Worm (Caenorhabditis elegans): ENCODE measurements around the gene srv-34.
"Not testable (repeated sequence)": the region's sequence is repeated elsewhere in the genome, so short reads cannot be mapped to it uniquely, and the experiment has no call there.

The srv-34 gene

DNA sequence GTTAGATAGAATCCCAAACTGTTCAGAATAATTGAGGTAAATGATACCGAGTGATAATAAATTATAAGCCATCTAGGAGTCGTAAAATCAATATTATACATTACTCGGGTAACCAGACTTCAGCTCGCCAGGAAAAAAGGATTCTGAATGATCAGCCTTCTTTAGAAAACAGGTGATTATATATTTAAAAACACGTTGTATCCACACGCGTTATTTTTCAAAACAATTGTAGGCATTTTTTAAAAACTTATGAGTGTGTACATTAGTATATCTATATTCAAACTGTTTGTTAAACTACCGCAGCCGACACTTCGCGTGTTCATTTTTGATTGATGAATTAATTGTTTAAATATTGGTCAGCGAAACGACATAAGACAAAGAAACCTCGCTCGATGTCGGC, 13.7 kb upstream of the srv-34 start, which contains the start of gene sri-65:
Gene sri-65 (minus strand): TSS at position 101 of the 400 bp plus-strand sequence.
- TF ChIP-seq him-1 (tag; optimal IDR thresholded peaks at IDR 0.05) (no peak), W03F9.2 (tag; optimal IDR thresholded peaks at IDR 0.05) (no peak), dao-5 (tag; optimal IDR thresholded peaks at IDR 0.05) (no peak)

DNA sequence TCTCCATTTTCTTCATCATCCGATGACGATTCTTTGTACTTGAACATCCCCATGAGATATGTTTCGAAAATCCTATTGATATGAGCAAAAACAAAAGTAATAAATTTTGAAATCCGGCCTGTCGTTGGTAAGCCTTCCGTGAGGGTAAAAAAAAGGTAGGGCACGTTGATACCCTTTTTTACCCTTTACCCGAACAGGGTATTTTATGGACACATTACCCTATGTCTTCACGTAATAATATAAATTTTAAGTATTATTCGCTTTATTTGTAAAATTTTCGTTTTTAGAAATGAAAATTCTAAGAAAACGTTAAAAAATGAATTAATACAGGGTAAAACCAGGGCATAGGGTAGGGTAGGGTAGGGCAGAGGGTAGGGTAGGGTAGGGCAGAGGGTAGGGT, 9.2 kb upstream of the srv-34 start, which contains the start of gene F13A7.7:
Gene F13A7.7 (minus strand): TSS at position 101 of the 400 bp plus-strand sequence.
- not testable (repeated sequence) for TF ChIP-seq W03F9.2, dao-5, him-1 (tag; optimal IDR thresholded peaks at IDR 0.05)

DNA sequence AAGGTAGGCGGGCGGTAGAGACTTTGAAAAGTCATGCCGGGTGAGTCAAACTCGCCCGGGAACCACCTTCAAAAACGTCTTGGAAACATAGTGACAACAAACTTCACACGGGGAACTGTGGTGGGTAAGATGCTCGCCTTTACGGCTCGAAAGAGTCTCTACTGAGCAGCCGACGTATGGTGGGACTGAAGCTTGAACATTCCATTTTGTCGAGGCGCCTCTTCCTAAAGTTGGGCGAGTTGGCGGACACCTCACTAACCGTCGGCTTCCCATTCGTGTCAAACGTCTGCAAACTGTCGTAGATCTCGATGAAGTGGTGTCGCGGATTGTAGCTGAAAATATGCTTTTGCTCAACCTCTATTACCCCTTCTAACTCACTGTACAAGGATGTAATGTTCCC, 8.4 kb upstream of the srv-34 start:
- TF ChIP-seq him-1 (tag; optimal IDR thresholded peaks at IDR 0.05): no peak
- no peak for TF ChIP-seq dao-5 (tag; optimal IDR thresholded peaks at IDR 0.05)
- TF ChIP-seq W03F9.2 (tag; optimal IDR thresholded peaks at IDR 0.05): no peak

DNA sequence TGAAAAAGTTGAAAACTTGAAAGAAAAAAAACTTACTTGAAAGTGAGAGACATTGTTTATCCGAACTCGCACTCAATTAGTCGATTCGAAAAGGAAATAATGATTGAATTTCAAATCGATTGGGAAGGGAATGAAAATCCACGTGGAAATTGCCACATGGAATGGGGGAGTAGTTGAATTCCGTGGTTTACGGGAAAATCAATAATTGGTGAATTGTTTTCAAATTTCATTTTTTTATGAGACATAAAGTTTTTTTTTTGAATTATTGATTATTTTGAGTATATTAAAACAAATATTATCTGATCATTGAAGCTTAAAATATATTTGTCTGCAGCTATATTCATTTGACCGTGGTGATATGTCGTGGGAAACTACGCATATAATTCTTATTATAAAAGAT, 3.3 kb upstream of the srv-34 start, which contains the start of gene F13A7.1:
Gene F13A7.1 (minus strand): TSS at position 101 of the 400 bp plus-strand sequence.
- no peak for TF ChIP-seq him-1 (tag; optimal IDR thresholded peaks at IDR 0.05)
- no peak for TF ChIP-seq dao-5 (tag; optimal IDR thresholded peaks at IDR 0.05)

DNA sequence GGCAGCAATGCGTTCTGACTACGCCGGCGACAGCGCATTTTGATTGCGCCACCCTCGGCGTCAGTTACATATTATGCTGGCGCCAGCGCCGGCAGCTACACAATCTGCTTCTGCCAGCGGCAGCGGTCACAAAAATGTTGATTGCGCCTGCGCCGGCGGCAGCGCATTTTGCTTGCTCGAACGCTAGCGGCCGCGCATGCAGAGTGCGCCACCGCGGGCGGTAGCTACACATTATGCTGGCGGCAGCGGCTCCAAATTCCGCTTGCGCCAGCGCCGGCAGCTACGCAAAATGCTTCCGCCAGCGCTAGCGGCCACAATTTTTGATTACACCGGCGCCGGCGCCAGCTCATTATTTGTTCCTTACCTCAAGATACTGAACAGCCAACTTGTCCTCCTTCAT, 2.6 kb upstream of the srv-34 start:
- TF ChIP-seq him-1 (tag; optimal IDR thresholded peaks at IDR 0.05) (no peak), dao-5 (tag; optimal IDR thresholded peaks at IDR 0.05) (no peak), W03F9.2 (tag; optimal IDR thresholded peaks at IDR 0.05) (no peak)

DNA sequence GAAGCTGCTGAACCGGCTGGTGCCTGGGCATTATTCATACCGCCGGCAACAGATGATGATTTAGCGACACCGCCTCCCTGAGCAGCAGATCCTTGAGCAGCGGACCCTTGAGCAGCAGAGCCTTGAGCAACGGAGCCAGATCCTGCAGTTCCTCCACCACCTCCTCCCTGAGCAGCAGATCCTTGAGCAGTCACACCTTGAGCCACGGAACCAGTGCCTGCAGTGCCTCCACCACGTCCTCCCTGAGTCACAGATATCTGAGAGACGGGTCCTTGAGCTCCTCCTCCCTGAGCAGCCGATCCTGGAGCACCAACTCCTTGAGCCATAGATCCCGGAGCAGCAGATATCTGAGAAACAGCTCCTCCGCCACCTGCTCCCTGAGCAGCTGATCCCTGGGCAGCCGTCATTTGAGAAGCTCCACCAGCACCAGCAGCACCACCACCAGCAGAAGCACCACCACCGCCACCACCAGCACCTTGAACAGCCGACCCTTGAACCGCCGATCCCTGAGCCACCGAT, 1.9 kb upstream of the srv-34 start:
- TF ChIP-seq him-1 (tag; optimal IDR thresholded peaks at IDR 0.05): no peak
- no peak for TF ChIP-seq dao-5 (tag; optimal IDR thresholded peaks at IDR 0.05)
- no peak for TF ChIP-seq W03F9.2 (tag; optimal IDR thresholded peaks at IDR 0.05)

DNA sequence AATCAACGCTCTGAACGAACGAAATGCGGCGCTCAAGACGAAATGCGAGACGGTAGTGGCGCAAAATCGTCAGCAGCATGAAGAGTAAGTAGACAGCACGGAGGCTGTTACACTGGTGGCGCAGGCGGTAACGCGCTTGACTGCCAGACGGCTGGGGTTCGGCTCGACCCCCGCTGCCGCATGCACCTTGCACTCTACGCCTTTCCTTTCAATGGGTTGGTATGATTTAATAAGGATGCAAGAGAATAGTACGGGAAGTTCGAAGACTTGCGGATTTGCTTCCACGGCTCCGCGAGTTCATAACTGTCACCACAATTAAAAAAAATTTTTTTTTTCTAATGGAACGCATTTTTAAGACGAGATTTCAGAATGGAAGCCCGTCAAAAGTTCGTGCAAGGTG, 4.5 kb downstream of the srv-34 start:
- TF ChIP-seq W03F9.2 (tag; optimal IDR thresholded peaks at IDR 0.05) (peak; percentile 9), him-1 (tag; optimal IDR thresholded peaks at IDR 0.05) (peak; percentile 52), dao-5 (tag; optimal IDR thresholded peaks at IDR 0.05) (peak; percentile 71)

DNA sequence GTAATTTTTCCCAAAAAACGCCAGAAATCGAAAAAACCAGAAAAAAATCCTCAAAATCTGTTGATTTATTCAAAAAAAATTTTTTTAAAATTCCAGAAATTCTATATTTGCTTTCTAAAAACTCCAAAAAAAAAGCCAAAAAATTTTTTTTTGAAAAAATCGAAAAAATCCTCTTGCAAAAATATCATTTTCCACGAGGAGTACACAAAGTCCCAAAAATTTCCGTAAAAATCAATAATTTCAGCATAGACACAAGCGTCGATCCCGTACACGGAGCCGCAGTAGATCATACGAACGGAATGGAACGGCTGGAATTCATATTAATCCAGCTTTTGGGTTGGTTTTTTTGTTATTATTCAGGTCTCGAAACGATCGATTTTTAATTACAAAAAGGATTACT, 6.4 kb downstream of the srv-34 start:
- TF ChIP-seq dao-5 (tag; optimal IDR thresholded peaks at IDR 0.05) (no peak), him-1 (tag; optimal IDR thresholded peaks at IDR 0.05) (no peak), W03F9.2 (tag; optimal IDR thresholded peaks at IDR 0.05) (no peak)

DNA sequence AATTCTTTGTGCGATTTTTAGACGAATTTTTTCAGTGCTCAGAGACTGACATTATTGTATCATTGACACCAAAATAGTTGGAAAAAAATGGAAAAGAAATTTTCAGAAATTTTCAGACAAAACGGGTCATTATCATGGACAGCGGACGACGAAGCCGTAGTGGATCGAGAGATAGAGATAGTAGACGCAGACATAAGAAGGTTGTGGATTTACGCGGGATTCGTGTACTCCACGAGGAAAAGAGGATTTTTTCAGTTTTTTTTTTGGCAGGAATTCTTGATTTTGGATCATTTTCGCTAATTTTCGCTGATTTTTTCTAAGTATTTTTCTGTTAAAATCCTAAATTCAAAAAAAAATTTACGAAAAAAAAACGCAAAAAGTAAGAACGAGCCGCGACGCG, 7.0 kb downstream of the srv-34 start, which contains the start of gene W08G11.3:
Gene W08G11.3 (plus strand): TSS at position 107 of the 400 bp plus-strand sequence.
- TF ChIP-seq him-1 (tag; optimal IDR thresholded peaks at IDR 0.05) (no peak), W03F9.2 (tag; optimal IDR thresholded peaks at IDR 0.05) (no peak), dao-5 (tag; optimal IDR thresholded peaks at IDR 0.05) (no peak)

DNA sequence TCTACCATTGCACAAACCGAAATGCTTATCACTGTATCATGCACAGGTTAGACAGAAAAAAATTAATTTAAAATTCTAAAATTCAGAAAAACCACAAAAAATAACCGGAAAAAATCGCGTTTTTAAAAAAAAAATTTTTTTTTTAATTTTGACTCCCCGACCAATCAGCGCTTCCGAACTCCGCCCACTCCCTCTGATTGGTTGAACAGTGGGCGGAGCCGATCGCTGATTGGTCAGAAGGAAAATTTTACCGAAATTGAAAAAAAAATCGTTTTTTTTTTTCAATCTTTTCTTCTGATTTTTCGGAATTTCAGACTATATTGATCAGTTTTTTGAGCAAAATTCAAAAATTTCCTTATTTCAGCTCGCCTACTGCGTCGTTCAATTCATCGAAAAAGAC, 13.2 kb downstream of the srv-34 start:
- TF ChIP-seq him-1 (tag; optimal IDR thresholded peaks at IDR 0.05): no peak
- TF ChIP-seq dao-5 (tag; optimal IDR thresholded peaks at IDR 0.05): no peak
- TF ChIP-seq W03F9.2 (tag; optimal IDR thresholded peaks at IDR 0.05): no peak

DNA sequence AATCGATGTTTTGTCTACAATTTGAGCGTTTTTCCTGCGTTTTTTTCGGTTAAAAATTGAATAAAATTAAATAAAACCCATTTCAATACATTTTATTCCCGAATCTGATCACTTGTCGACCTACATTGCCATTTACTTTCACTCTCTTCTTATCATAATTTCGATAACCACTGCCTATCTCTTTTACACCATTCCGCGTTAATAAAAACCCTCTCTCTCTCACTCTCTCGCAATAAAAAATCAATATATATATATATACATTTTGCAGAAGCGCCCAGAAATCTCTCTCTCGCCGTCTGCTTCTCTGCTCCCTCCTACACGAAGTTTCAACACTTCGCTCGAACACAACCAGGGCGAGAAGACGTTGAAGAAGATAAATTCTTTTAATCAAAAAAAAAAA, 17.3 kb downstream of the srv-34 start, which contains the start of gene pptr-1:
Gene pptr-1 (plus strand): TSS at position 269 of the 400 bp plus-strand sequence.
- TF ChIP-seq W03F9.2 (tag; optimal IDR thresholded peaks at IDR 0.05) (no peak), dao-5 (tag; optimal IDR thresholded peaks at IDR 0.05) (no peak), him-1 (tag; optimal IDR thresholded peaks at IDR 0.05) (no peak)

DNA sequence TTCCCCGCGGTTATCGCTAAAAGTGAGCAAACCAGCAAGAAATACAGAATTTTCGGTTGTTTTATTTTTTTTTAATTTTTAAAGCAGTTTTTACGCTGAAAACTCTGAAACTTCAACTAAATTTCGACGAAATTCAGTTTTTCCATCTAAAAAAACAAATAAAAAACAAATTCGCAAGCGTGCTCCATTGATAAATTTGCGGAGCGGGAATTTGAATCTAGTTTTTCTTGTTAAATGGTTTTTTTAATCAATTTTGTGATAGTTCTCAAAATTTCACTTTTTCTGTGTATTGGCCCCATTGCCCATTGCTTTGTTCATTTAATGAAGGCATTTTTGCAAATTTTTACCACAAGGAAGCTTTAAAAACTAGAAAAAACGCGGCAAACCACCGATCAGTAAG, 17.8 kb downstream of the srv-34 start:
- TF ChIP-seq W03F9.2 (tag; optimal IDR thresholded peaks at IDR 0.05): no peak
- TF ChIP-seq him-1 (tag; optimal IDR thresholded peaks at IDR 0.05): no peak
- TF ChIP-seq dao-5 (tag; optimal IDR thresholded peaks at IDR 0.05): no peak

DNA sequence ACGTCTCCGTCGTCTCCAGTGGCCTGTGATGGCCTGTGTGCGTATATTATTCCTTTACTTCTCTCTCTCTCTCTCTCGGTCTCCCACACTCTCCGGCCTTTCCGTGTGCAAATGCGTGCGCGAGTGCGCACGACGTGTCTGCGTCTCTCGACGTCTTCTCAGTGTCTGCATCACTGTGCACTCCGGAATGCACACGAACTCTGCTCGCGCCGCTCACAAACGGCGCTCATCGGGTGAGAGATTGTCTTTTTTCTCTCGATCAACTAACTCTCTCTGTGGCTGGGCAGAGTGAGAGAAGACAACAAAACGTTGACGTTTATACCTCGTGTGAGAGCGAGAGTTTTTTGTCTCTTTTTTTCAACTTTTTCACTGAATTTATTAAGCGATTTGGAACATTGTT, 18.6 kb downstream of the srv-34 start:
- TF ChIP-seq dao-5 (tag; optimal IDR thresholded peaks at IDR 0.05) (no peak), him-1 (tag; optimal IDR thresholded peaks at IDR 0.05) (peak; percentile 86), W03F9.2 (tag; optimal IDR thresholded peaks at IDR 0.05) (peak; percentile 64)

DNA sequence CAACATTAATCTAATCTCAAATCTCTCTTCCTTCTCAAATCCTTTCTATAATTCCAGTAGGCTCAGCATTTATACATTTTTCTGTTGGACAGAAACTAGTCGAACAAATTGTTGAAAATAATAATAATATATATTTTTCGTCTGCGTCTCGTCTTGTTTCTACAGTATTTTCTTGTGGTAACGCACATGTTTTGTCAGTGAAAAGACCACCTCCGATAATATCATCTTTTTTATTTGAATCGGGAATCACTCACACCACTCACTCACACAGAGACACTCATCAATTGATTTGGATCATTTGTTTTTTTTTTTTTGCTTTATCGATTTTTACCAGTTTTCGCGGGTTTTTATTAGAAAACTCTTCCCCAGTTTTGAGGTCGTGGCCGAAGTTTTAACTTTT, 19.9 kb downstream of the srv-34 start:
- TF ChIP-seq him-1 (tag; optimal IDR thresholded peaks at IDR 0.05) (no peak), W03F9.2 (tag; optimal IDR thresholded peaks at IDR 0.05) (no peak), dao-5 (tag; optimal IDR thresholded peaks at IDR 0.05) (no peak)

DNA sequence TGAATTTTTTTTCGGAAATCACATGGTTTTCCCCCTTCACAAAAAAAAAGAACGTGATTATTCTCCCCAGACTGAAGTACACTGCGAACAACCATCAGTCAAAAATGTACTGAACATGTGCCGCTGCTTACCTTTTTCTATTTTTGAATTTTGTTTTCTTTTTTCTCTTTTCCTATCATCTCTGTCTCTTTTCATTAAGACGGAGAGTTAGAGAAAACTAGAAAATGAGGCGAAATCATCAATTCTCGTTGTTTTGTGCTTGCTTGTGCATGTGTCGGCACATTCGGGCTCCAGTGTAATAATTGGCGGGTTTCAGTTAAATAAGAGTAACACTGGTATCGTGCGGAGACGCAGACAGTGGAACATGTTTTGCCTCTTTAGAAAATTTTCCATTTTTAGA, 22.3 kb downstream of the srv-34 start:
- TF ChIP-seq dao-5 (tag; optimal IDR thresholded peaks at IDR 0.05): no peak
- peak; percentile 17 for TF ChIP-seq W03F9.2 (tag; optimal IDR thresholded peaks at IDR 0.05)
- TF ChIP-seq him-1 (tag; optimal IDR thresholded peaks at IDR 0.05): no peak

Data from whole organism, L4/young adult.